Worm (Caenorhabditis elegans): ENCODE data around the gene B0024.3.

The B0024.3 gene

DNA sequence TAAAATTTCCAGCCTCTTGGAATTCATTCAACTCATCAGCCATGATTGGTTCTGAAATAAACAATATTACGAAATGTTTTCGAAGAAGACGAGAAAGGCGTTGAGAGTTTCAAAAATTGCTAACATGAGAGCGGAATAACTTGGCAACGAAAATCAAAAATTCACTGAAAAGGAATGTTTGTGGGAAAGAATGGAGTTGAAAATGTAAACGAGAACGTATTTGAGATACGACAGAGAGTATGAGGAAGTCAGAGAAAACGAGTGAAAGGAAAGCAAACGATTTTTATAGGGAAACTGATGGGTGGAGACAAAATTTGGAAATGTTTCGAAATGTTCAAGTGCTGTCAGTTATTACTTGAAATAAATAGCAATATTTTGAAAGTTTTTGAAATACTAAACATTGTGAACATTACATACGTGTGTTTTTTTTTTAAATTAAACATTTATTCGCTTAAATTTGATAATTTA, 32.3 kb upstream of the B0024.3 start, which contains the start of gene rop-1:
rop-1 (minus strand) TSS at position 51 of the 468 bp plus-strand sequence.
- TF ChIP-seq scrt-1 (GFP tag; IDR thresholded peaks at IDR 0.05) = no peak
- TF ChIP-seq hmg-4 (GFP tag; optimal IDR thresholded peaks at IDR 0.05) = no peak
- TF ChIP-seq tra-4 (tag; optimal IDR thresholded peaks at IDR 0.05) = no peak
- TF ChIP-seq ama-1 (optimal IDR thresholded peaks at IDR 0.05) = no peak
- TF ChIP-seq hmbx-1 (tag; optimal IDR thresholded peaks at IDR 0.05) = no peak
- TF ChIP-seq F13C5.2 (tag; optimal IDR thresholded peaks at IDR 0.05) = no peak
- TF ChIP-seq tbx-37 (GFP tag; conservative IDR thresholded peaks at IDR 0.05) = no peak
- TF ChIP-seq ets-7 (tag; optimal IDR thresholded peaks at IDR 0.05) = no peak
- no peak for TF ChIP-seq hnd-1 (tag; optimal IDR thresholded peaks at IDR 0.05)
- TF ChIP-seq tbx-11 (GFP tag; IDR thresholded peaks at IDR 0.05) = no peak
- no peak for TF ChIP-seq ceh-36 (tag; optimal IDR thresholded peaks at IDR 0.05)
- no peak for TF ChIP-seq sea-1 (GFP tag; conservative IDR thresholded peaks at IDR 0.05)
- TF ChIP-seq B0310.2 (tag; optimal IDR thresholded peaks at IDR 0.05) = no peak
- no peak for TF ChIP-seq ceh-13 (GFP tag; optimal IDR thresholded peaks at IDR 0.05)
- no peak for TF ChIP-seq aly-1 (tag; optimal IDR thresholded peaks at IDR 0.05)
- no peak for TF ChIP-seq flt-1 (GFP tag; IDR thresholded peaks at IDR 0.05)
- TF ChIP-seq pes-1 (GFP tag; IDR thresholded peaks at IDR 0.05) = no peak

DNA sequence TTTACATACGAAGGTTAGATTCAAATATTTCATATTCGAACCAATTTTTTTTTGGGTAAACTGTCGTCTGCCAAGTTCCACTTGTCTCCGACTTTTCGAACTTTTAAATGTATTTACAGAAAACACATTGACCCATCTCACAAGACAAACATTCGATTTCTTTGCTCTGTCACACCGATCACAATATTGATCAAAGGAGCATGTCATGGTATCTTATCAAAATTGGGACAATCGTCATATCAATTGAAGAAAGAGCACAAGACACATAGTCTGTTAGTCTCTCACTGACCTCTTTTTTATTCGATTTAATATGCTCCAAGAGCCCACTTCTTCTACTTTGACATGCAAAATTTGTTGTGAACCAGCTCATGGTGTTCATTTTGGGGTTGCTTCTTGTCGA, 31.3 kb upstream of the B0024.3 start, which contains the start of gene nhr-232:
nhr-232 (plus strand) TSS at position 121 of the 400 bp plus-strand sequence.
- TF ChIP-seq scrt-1 (GFP tag; IDR thresholded peaks at IDR 0.05) = no peak
- no peak for TF ChIP-seq tra-4 (tag; optimal IDR thresholded peaks at IDR 0.05)
- no peak for TF ChIP-seq tbx-11 (GFP tag; IDR thresholded peaks at IDR 0.05)
- no peak for TF ChIP-seq ama-1 (optimal IDR thresholded peaks at IDR 0.05)
- TF ChIP-seq ets-7 (tag; optimal IDR thresholded peaks at IDR 0.05) = no peak
- no peak for TF ChIP-seq flt-1 (GFP tag; IDR thresholded peaks at IDR 0.05)
- TF ChIP-seq F13C5.2 (tag; optimal IDR thresholded peaks at IDR 0.05) = no peak
- TF ChIP-seq ceh-13 (GFP tag; optimal IDR thresholded peaks at IDR 0.05) = no peak
- TF ChIP-seq B0310.2 (tag; optimal IDR thresholded peaks at IDR 0.05) = no peak
- no peak for TF ChIP-seq tbx-37 (GFP tag; conservative IDR thresholded peaks at IDR 0.05)
- TF ChIP-seq aly-1 (tag; optimal IDR thresholded peaks at IDR 0.05) = no peak
- no peak for TF ChIP-seq ceh-36 (tag; optimal IDR thresholded peaks at IDR 0.05)
- TF ChIP-seq hmbx-1 (tag; optimal IDR thresholded peaks at IDR 0.05) = no peak
- no peak for TF ChIP-seq pes-1 (GFP tag; IDR thresholded peaks at IDR 0.05)
- TF ChIP-seq hmg-4 (GFP tag; optimal IDR thresholded peaks at IDR 0.05) = no peak
- no peak for TF ChIP-seq sea-1 (GFP tag; conservative IDR thresholded peaks at IDR 0.05)
- TF ChIP-seq hnd-1 (tag; optimal IDR thresholded peaks at IDR 0.05) = no peak

ce11 chrV:10260460-10260859, 26.9 kb upstream of the B0024.3 start, which contains the start of gene sri-18:
Gene sri-18, minus strand, starts transcription at chrV:10260560.
- TF ChIP-seq aly-1 (tag; optimal IDR thresholded peaks at IDR 0.05) (no peak), scrt-1 (GFP tag; IDR thresholded peaks at IDR 0.05) (no peak), tbx-11 (GFP tag; IDR thresholded peaks at IDR 0.05) (no peak), ets-7 (tag; optimal IDR thresholded peaks at IDR 0.05) (no peak), pes-1 (GFP tag; IDR thresholded peaks at IDR 0.05) (no peak), ceh-36 (tag; optimal IDR thresholded peaks at IDR 0.05) (no peak), flt-1 (GFP tag; IDR thresholded peaks at IDR 0.05) (no peak), hmbx-1 (tag; optimal IDR thresholded peaks at IDR 0.05) (no peak), sea-1 (GFP tag; conservative IDR thresholded peaks at IDR 0.05) (no peak), hnd-1 (tag; optimal IDR thresholded peaks at IDR 0.05) (no peak), hmg-4 (GFP tag; optimal IDR thresholded peaks at IDR 0.05) (no peak), B0310.2 (tag; optimal IDR thresholded peaks at IDR 0.05) (no peak), tra-4 (tag; optimal IDR thresholded peaks at IDR 0.05) (no peak), tbx-37 (GFP tag; conservative IDR thresholded peaks at IDR 0.05) (no peak), ceh-13 (GFP tag; optimal IDR thresholded peaks at IDR 0.05) (no peak)

- TF ChIP-seq aly-1 (tag; optimal IDR thresholded peaks at IDR 0.05) = no peak
- TF ChIP-seq pes-1 (GFP tag; IDR thresholded peaks at IDR 0.05) = no peak
- TF ChIP-seq F13C5.2 (tag; optimal IDR thresholded peaks at IDR 0.05) = no peak
- TF ChIP-seq hmbx-1 (tag; optimal IDR thresholded peaks at IDR 0.05) = no peak
- no peak for TF ChIP-seq ceh-36 (tag; optimal IDR thresholded peaks at IDR 0.05)
- TF ChIP-seq ama-1 (optimal IDR thresholded peaks at IDR 0.05) = no peak
- no peak for TF ChIP-seq ets-7 (tag; optimal IDR thresholded peaks at IDR 0.05)
- TF ChIP-seq flt-1 (GFP tag; IDR thresholded peaks at IDR 0.05) = no peak
- no peak for TF ChIP-seq tbx-11 (GFP tag; IDR thresholded peaks at IDR 0.05)
- TF ChIP-seq B0310.2 (tag; optimal IDR thresholded peaks at IDR 0.05) = no peak
- no peak for TF ChIP-seq tbx-37 (GFP tag; conservative IDR thresholded peaks at IDR 0.05)
- TF ChIP-seq tra-4 (tag; optimal IDR thresholded peaks at IDR 0.05) = no peak
- no peak for TF ChIP-seq ceh-13 (GFP tag; optimal IDR thresholded peaks at IDR 0.05)
- TF ChIP-seq scrt-1 (GFP tag; IDR thresholded peaks at IDR 0.05) = no peak
- TF ChIP-seq hmg-4 (GFP tag; optimal IDR thresholded peaks at IDR 0.05) = no peak
Observed at ce11 chrV:10265019-10265418, 22.3 kb upstream of the B0024.3 start.

DNA sequence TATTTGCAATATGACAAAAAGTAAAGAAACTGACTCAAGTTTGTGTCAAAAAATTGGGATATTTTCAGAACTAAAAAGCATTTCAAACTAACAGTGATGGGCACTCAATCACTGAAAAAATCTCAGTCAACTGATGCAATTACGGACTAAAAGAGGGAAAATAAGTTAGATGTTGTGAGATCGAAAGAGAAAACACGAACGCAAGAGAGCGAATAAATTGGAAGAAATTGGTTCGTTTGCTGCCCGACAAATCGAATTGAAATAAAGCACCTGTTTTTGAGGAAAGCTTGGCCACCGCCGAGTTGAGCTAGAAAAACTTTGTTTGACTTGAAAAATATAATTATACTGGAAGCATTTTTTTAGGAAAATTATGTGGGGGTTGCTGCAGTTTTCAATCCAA, 21.3 kb upstream of the B0024.3 start:
- no peak for TF ChIP-seq scrt-1 (GFP tag; IDR thresholded peaks at IDR 0.05)

- no peak for TF ChIP-seq scrt-1 (GFP tag; IDR thresholded peaks at IDR 0.05)
- TF ChIP-seq hnd-1 (tag; optimal IDR thresholded peaks at IDR 0.05) = no peak
- no peak for TF ChIP-seq F13C5.2 (tag; optimal IDR thresholded peaks at IDR 0.05)
- no peak for TF ChIP-seq flt-1 (GFP tag; IDR thresholded peaks at IDR 0.05)
- TF ChIP-seq ceh-36 (tag; optimal IDR thresholded peaks at IDR 0.05) = no peak
- TF ChIP-seq ets-7 (tag; optimal IDR thresholded peaks at IDR 0.05) = no peak
- no peak for TF ChIP-seq tbx-37 (GFP tag; conservative IDR thresholded peaks at IDR 0.05)
- no peak for TF ChIP-seq tbx-11 (GFP tag; IDR thresholded peaks at IDR 0.05)
- TF ChIP-seq ama-1 (optimal IDR thresholded peaks at IDR 0.05) = no peak
- no peak for TF ChIP-seq hmg-4 (GFP tag; optimal IDR thresholded peaks at IDR 0.05)
Observed at ce11 chrV:10270214-10270613, 17.1 kb upstream of the B0024.3 start, which contains the start of gene ric-4. Gene ric-4, minus strand, starts transcription at chrV:10270314.

- no peak for TF ChIP-seq tra-4 (tag; optimal IDR thresholded peaks at IDR 0.05)
- no peak for TF ChIP-seq flt-1 (GFP tag; IDR thresholded peaks at IDR 0.05)
- no peak for TF ChIP-seq F13C5.2 (tag; optimal IDR thresholded peaks at IDR 0.05)
- TF ChIP-seq ceh-13 (GFP tag; optimal IDR thresholded peaks at IDR 0.05) = no peak
- no peak for TF ChIP-seq B0310.2 (tag; optimal IDR thresholded peaks at IDR 0.05)
- TF ChIP-seq hmg-4 (GFP tag; optimal IDR thresholded peaks at IDR 0.05) = no peak
- no peak for TF ChIP-seq sea-1 (GFP tag; conservative IDR thresholded peaks at IDR 0.05)
- no peak for TF ChIP-seq hnd-1 (tag; optimal IDR thresholded peaks at IDR 0.05)
- TF ChIP-seq ets-7 (tag; optimal IDR thresholded peaks at IDR 0.05) = no peak
- no peak for TF ChIP-seq pes-1 (GFP tag; IDR thresholded peaks at IDR 0.05)
- TF ChIP-seq tbx-37 (GFP tag; conservative IDR thresholded peaks at IDR 0.05) = no peak
- TF ChIP-seq aly-1 (tag; optimal IDR thresholded peaks at IDR 0.05) = no peak
- no peak for TF ChIP-seq hmbx-1 (tag; optimal IDR thresholded peaks at IDR 0.05)
- TF ChIP-seq scrt-1 (GFP tag; IDR thresholded peaks at IDR 0.05) = no peak
Observed at ce11 chrV:10273837-10274236, 13.5 kb upstream of the B0024.3 start.
